Worm (Caenorhabditis elegans): Measurements from ENCODE around the gene K11G12.6.

The K11G12.6 gene

ce11 chrX:6743853-6744346 is 14.4 kb upstream of the K11G12.6 start:
- TF ChIP-seq ceh-82 (tag; optimal IDR thresholded peaks at IDR 0.05): peak; percentile 31
- TF ChIP-seq nhr-28 (tag; optimal IDR thresholded peaks at IDR 0.05): peak; percentile 67
- TF ChIP-seq daf-12 (tag; optimal IDR thresholded peaks at IDR 0.05): no peak
- peak; percentile 97 for TF ChIP-seq nhr-23 (tag; optimal IDR thresholded peaks at IDR 0.05)
- peak; percentile 89 for TF ChIP-seq lsy-12 (tag; optimal IDR thresholded peaks at IDR 0.05)
- peak; percentile 94 for TF ChIP-seq pha-4 (tag; optimal IDR thresholded peaks at IDR 0.05)
- no peak for TF ChIP-seq aly-2 (tag; optimal IDR thresholded peaks at IDR 0.05)
- TF ChIP-seq ZK546.5 (tag; optimal IDR thresholded peaks at IDR 0.05): no peak
- TF ChIP-seq nhr-237 (tag; optimal IDR thresholded peaks at IDR 0.05): no peak
- peak; percentile 98 for TF ChIP-seq nhr-25 (tag; optimal IDR thresholded peaks at IDR 0.05)
- no peak for TF ChIP-seq ceh-16 (tag; optimal IDR thresholded peaks at IDR 0.05)
- TF ChIP-seq sea-2 (GFP tag; optimal IDR thresholded peaks at IDR 0.05): no peak
- TF ChIP-seq egl-27 (tag; optimal IDR thresholded peaks at IDR 0.05): peak; percentile 91
- TF ChIP-seq fkh-10 (GFP tag; optimal IDR thresholded peaks at IDR 0.05): no peak
- TF ChIP-seq ztf-4 (tag; optimal IDR thresholded peaks at IDR 0.05): peak; percentile 85
- TF ChIP-seq nhr-67 (tag; optimal IDR thresholded peaks at IDR 0.05): no peak
- peak; percentile 88 for TF ChIP-seq nhr-43 (tag; optimal IDR thresholded peaks at IDR 0.05; ENCODE audit: poor library complexity, severe bottlenecking)
- peak in 1 of 2 experiments; percentile 71 for TF ChIP-seq eor-1 (tag; optimal IDR thresholded peaks at IDR 0.05)
- no peak for TF ChIP-seq hmg-11 (tag; optimal IDR thresholded peaks at IDR 0.05)
- peak; percentile 98 for TF ChIP-seq elt-2 (tag; optimal IDR thresholded peaks at IDR 0.05)
- TF ChIP-seq tbx-2 (tag; optimal IDR thresholded peaks at IDR 0.05): peak; percentile 90
- no peak for TF ChIP-seq ztf-11 (tag; optimal IDR thresholded peaks at IDR 0.05)
- TF ChIP-seq nhr-11 (tag; optimal IDR thresholded peaks at IDR 0.05): peak; percentile 68
- peak; percentile 16 for TF ChIP-seq nhr-76 (tag; optimal IDR thresholded peaks at IDR 0.05)
- no peak for TF ChIP-seq fkh-2 (tag; optimal IDR thresholded peaks at IDR 0.05)
- no peak for TF ChIP-seq unc-39 (tag; optimal IDR thresholded peaks at IDR 0.05)
- TF ChIP-seq skn-1 (tag; optimal IDR thresholded peaks at IDR 0.05): no peak
- peak; percentile 75 to 89 (median 84) for TF ChIP-seq elt-3 (tag; optimal IDR thresholded peaks at IDR 0.05)
- peak; percentile 99 for TF ChIP-seq mdl-1 (tag; optimal IDR thresholded peaks at IDR 0.05)
- no peak for TF ChIP-seq zag-1 (tag; optimal IDR thresholded peaks at IDR 0.05)
- TF ChIP-seq lin-39 (tag; optimal IDR thresholded peaks at IDR 0.05): peak; percentile 17
- TF ChIP-seq lin-15B (tag; optimal IDR thresholded peaks at IDR 0.05): no peak
- peak; percentile 80 for TF ChIP-seq egl-5 (tag; optimal IDR thresholded peaks at IDR 0.05)
- peak; percentile 76 for TF ChIP-seq jun-1 (tag; optimal IDR thresholded peaks at IDR 0.05)
- peak; percentile 99 for TF ChIP-seq ama-1 (optimal IDR thresholded peaks at IDR 0.05)
- TF ChIP-seq fos-1 (tag; optimal IDR thresholded peaks at IDR 0.05): peak; percentile 82
- peak; percentile 71 for TF ChIP-seq ceh-28 (tag; optimal IDR thresholded peaks at IDR 0.05)
- TF ChIP-seq nhr-12 (tag; optimal IDR thresholded peaks at IDR 0.05): no peak
- peak; percentile 13 for TF ChIP-seq nhr-77 (tag; optimal IDR thresholded peaks at IDR 0.05)
- TF ChIP-seq elt-1 (tag; optimal IDR thresholded peaks at IDR 0.05): peak; percentile 98
- TF ChIP-seq R02D3.7 (tag; optimal IDR thresholded peaks at IDR 0.05): peak; percentile 59
- no peak for TF ChIP-seq ceh-9 (tag; optimal IDR thresholded peaks at IDR 0.05)
- TF ChIP-seq mml-1 (tag; optimal IDR thresholded peaks at IDR 0.05): peak; percentile 92
- TF ChIP-seq snpc-4 (tag; optimal IDR thresholded peaks at IDR 0.05): peak; percentile 46
- TF ChIP-seq unc-62 (GFP tag; optimal IDR thresholded peaks at IDR 0.05): peak; percentile 80
- peak; percentile 85 for TF ChIP-seq nfya-1 (tag; optimal IDR thresholded peaks at IDR 0.05; ENCODE audit: insufficient read depth)
- peak; percentile 89 for TF ChIP-seq pqm-1 (tag; optimal IDR thresholded peaks at IDR 0.05)
